Worm (Caenorhabditis elegans) whole organism, late embryonic: ENCODE results near the gene eol-1.
A peak's percentile ranks its signal among the peaks of the same experiment; 100 is the strongest.

Experiments used
- C08G9.2 ChIP-seq: sonication (generic microtip); optimal IDR thresholded peaks from 2 replicates; lab custom pipeline; 2016; ENCODE audit warnings: mild to moderate bottlenecking, missing genetic modification characterization, moderate library complexity, missing compliant biosample characterization
- C38D4.7 ChIP-seq: fragments of 200-800 bp; sonication (Bioruptor generic); optimal IDR thresholded peaks from 2 replicates; lab custom pipeline; 2018; ENCODE audit warnings: mild to moderate bottlenecking, missing genetic modification characterization, moderate library complexity, missing compliant biosample characterization
- K02D7.2 ChIP-seq: sonication (generic microtip); optimal IDR thresholded peaks from 2 replicates; lab custom pipeline; 2017; ENCODE audit warnings: mild to moderate bottlenecking, missing genetic modification characterization, missing compliant biosample characterization
- K09A11.1 ChIP-seq: sonication (generic microtip); optimal IDR thresholded peaks from 2 replicates; lab custom pipeline; 2017; ENCODE audit warnings: antibody characterized with exemption, mild to moderate bottlenecking, missing genetic modification characterization, missing compliant biosample characterization; ENCODE audit not compliant: insufficient read depth
- T23F11.4 ChIP-seq: fragments of 200-800 bp; sonication (Bioruptor generic); optimal IDR thresholded peaks from 2 replicates; lab custom pipeline; 2018; ENCODE audit warnings: mild to moderate bottlenecking, missing genetic modification characterization, missing compliant biosample characterization
- ahr-1 ChIP-seq: sonication (generic microtip); optimal IDR thresholded peaks from 2 replicates; lab custom pipeline; 2016; ENCODE audit warnings: missing genetic modification characterization, missing compliant biosample characterization
- ama-1 ChIP-seq: fragments of 150-350 bp; optimal IDR thresholded peaks from 2 replicates; lab custom pipeline; 2014
- ceh-19 ChIP-seq: fragments of 200-800 bp; sonication (Bioruptor generic); optimal IDR thresholded peaks from 2 replicates; lab custom pipeline; 2018; ENCODE audit warnings: mild to moderate bottlenecking, missing genetic modification characterization, missing compliant biosample characterization
- ceh-2 ChIP-seq: sonication (generic microtip); optimal IDR thresholded peaks from 2 replicates; lab custom pipeline; 2016; ENCODE audit warnings: missing genotype, missing genetic modification characterization, missing compliant biosample characterization
- ceh-22 ChIP-seq: sonication (generic microtip); optimal IDR thresholded peaks from 2 replicates; lab custom pipeline; 2017; ENCODE audit warnings: missing biosample characterization, missing genetic modification characterization
- ceh-24 ChIP-seq: sonication (generic microtip); optimal IDR thresholded peaks from 2 replicates; lab custom pipeline; 2016; ENCODE audit warnings: mild to moderate bottlenecking, missing genetic modification characterization, missing compliant biosample characterization
- ceh-30 ChIP-seq: fragments of 150-350 bp; optimal IDR thresholded peaks from 2 replicates; lab custom pipeline; 2014; ENCODE audit warnings: missing biosample characterization, missing genetic modification characterization
- ceh-31 ChIP-seq: sonication (generic microtip); optimal IDR thresholded peaks from 2 replicates; lab custom pipeline; 2016; ENCODE audit warnings: missing genetic modification characterization, missing compliant biosample characterization
- ceh-45 ChIP-seq: fragments of 200-800 bp; sonication (Bioruptor generic); IDR thresholded peaks from 2 replicates; pipeline ENCODE4 v1.3.6; 2022; ENCODE audit warnings: missing genetic modification reagents, missing genetic modification characterization, missing compliant biosample characterization
- dve-1 ChIP-seq: sonication (generic microtip); optimal IDR thresholded peaks from 2 replicates; lab custom pipeline; 2017; ENCODE audit warnings: antibody characterized with exemption, mild to moderate bottlenecking, missing genetic modification characterization, missing compliant biosample characterization
- elt-4 ChIP-seq: sonication (generic microtip); optimal IDR thresholded peaks from 2 replicates; lab custom pipeline; 2016; ENCODE audit warnings: missing genetic modification characterization, missing compliant biosample characterization
- eyg-1 ChIP-seq: sonication (generic microtip); optimal IDR thresholded peaks from 2 replicates; lab custom pipeline; 2016; ENCODE audit warnings: missing genotype, missing genetic modification characterization, missing compliant biosample characterization
- fkh-10 ChIP-seq: fragments of 150-350 bp; optimal IDR thresholded peaks from 2 replicates; lab custom pipeline; 2014; ENCODE audit warnings: missing biosample characterization, missing genetic modification reagents, missing genetic modification characterization
- fkh-6 ChIP-seq: sonication (generic microtip); optimal IDR thresholded peaks from 2 replicates; lab custom pipeline; 2016; ENCODE audit warnings: missing genetic modification characterization, missing compliant biosample characterization
- hlh-15 ChIP-seq: sonication (generic microtip); optimal IDR thresholded peaks from 2 replicates; lab custom pipeline; 2016; ENCODE audit warnings: missing genetic modification characterization, missing compliant biosample characterization
- lin-11 ChIP-seq: fragments of 200-800 bp; sonication (Bioruptor generic); optimal IDR thresholded peaks from 2 replicates; lab custom pipeline; 2018; ENCODE audit warnings: mild to moderate bottlenecking, missing genetic modification characterization, missing compliant biosample characterization
- madf-2 ChIP-seq: sonication (generic microtip); optimal IDR thresholded peaks from 2 replicates; lab custom pipeline; 2017; ENCODE audit warnings: missing genetic modification characterization, missing compliant biosample characterization
- mec-3 ChIP-seq: sonication (generic microtip); optimal IDR thresholded peaks from 2 replicates; lab custom pipeline; 2016; ENCODE audit warnings: borderline replicate concordance, missing genetic modification characterization, missing compliant biosample characterization
- nhr-11 ChIP-seq: fragments of 150-350 bp; optimal IDR thresholded peaks from 2 replicates; lab custom pipeline; 2014; ENCODE audit warnings: missing biosample characterization, missing genetic modification characterization
- nhr-232 ChIP-seq: sonication (generic microtip); optimal IDR thresholded peaks from 2 replicates; lab custom pipeline; 2016; ENCODE audit warnings: missing genetic modification characterization, missing compliant biosample characterization
- npax-4 ChIP-seq: sonication (generic microtip); optimal IDR thresholded peaks from 2 replicates; lab custom pipeline; 2016; ENCODE audit warnings: missing genetic modification characterization, missing compliant biosample characterization
- odd-2 ChIP-seq: sonication (generic microtip); optimal IDR thresholded peaks from 2 replicates; lab custom pipeline; 2017; ENCODE audit warnings: antibody characterized with exemption, mild to moderate bottlenecking, missing genetic modification characterization, missing compliant biosample characterization
- pag-3 ChIP-seq: sonication (generic microtip); optimal IDR thresholded peaks from 2 replicates; lab custom pipeline; 2016; ENCODE audit warnings: missing compliant biosample characterization, missing genetic modification characterization, borderline replicate concordance
- pax-1 ChIP-seq: fragments of 150-350 bp; optimal IDR thresholded peaks from 2 replicates; lab custom pipeline; 2014; ENCODE audit warnings: missing biosample characterization, missing genetic modification characterization
- pha-2 ChIP-seq: sonication (generic microtip); optimal IDR thresholded peaks from 2 replicates; lab custom pipeline; 2017; ENCODE audit warnings: mild to moderate bottlenecking, missing genetic modification characterization, missing compliant biosample characterization
- pha-4 ChIP-seq: fragments of 150-350 bp; optimal IDR thresholded peaks from 2 replicates; lab custom pipeline; 2018; ENCODE audit warnings: missing biosample characterization, missing genetic modification reagents, missing genetic modification characterization
- pqm-1 ChIP-seq: sonication (generic microtip); optimal IDR thresholded peaks from 2 replicates; lab custom pipeline; 2016; ENCODE audit warnings: missing genetic modification characterization, missing compliant biosample characterization
- pros-1 ChIP-seq: fragments of 150-350 bp; optimal IDR thresholded peaks from 2 replicates; lab custom pipeline; 2014; ENCODE audit warnings: missing biosample characterization, missing genetic modification reagents, missing genetic modification characterization
- ref-2 ChIP-seq: sonication (generic microtip); optimal IDR thresholded peaks from 2 replicates; lab custom pipeline; 2016; ENCODE audit warnings: missing genetic modification characterization, missing compliant biosample characterization
- tbx-2 ChIP-seq: sonication (generic microtip); optimal IDR thresholded peaks from 2 replicates; lab custom pipeline; 2016; ENCODE audit warnings: missing genetic modification characterization, missing compliant biosample characterization
- ttx-3 ChIP-seq: sonication (generic microtip); optimal IDR thresholded peaks from 2 replicates; lab custom pipeline; 2016; ENCODE audit warnings: missing genetic modification reagents, missing genetic modification characterization, missing compliant biosample characterization
- unc-3 ChIP-seq, 2 experiments: fragments of 200-800 bp in 1 of 2; sonication (Bioruptor generic) in 1 of 2; sonication (generic microtip) in 1 of 2; conservative IDR thresholded peaks in 1 of 2; optimal IDR thresholded peaks in 1 of 2; 2 replicates each; pipeline versions ENCODE4 v1.3.6 to Lab custom; 2016 to 2022; ENCODE audit warnings: missing compliant biosample characterization in 2 of 2, missing genetic modification characterization in 2 of 2, missing genetic modification reagents in 1 of 2
- unc-42 ChIP-seq: sonication (generic microtip); optimal IDR thresholded peaks from 2 replicates; lab custom pipeline; 2016; ENCODE audit warnings: missing genotype, missing genetic modification characterization, missing compliant biosample characterization
- unc-86 ChIP-seq: sonication (generic microtip); optimal IDR thresholded peaks from 2 replicates; lab custom pipeline; 2016; ENCODE audit warnings: missing genetic modification characterization, missing compliant biosample characterization
- zip-5 ChIP-seq: sonication (generic microtip); optimal IDR thresholded peaks from 2 replicates; lab custom pipeline; 2016; ENCODE audit warnings: missing genetic modification characterization, missing compliant biosample characterization
- ztf-16 ChIP-seq: sonication (generic microtip); optimal IDR thresholded peaks from 2 replicates; lab custom pipeline; 2017; ENCODE audit warnings: missing genetic modification characterization, missing compliant biosample characterization

The eol-1 gene

DNA sequence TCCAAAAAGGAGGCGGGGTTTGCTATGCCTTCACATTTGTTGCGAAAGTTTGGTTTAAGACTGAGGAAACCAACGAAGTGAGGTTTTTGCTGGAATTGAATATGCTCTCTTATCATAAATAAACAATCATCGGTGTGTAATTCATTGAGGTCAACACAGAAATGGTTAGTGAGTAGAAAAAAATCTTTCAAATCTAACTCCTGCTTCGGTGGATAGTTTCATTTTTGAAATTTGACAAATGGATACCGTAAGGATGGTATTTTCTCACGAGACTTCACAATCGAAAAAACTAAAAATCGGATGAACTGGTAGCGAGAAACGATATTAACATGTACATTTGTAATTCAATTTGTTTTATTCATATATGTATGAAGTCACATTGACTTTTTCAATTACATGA is at the start of gene eol-1:
eol-1 (minus strand) TSS at position 101 of the 400 bp plus-strand sequence.
- TF ChIP-seq pha-2 (tag; lab: Kevin White, UChicago) (no peak), T23F11.4 (GFP tag; lab: Kevin White, UChicago) (no peak), odd-2 (no peak), lin-11 (no peak), elt-4 (tag; lab: Kevin White, UChicago) (no peak), unc-42 (tag; lab: Kevin White, UChicago) (no peak), pax-1 (no peak), pha-4 (tag; lab: Kevin White, UChicago) (no peak), ahr-1 (no peak), nhr-11 (tag; lab: Kevin White, UChicago) (no peak), mec-3 (tag; lab: Kevin White, UChicago) (no peak)

DNA sequence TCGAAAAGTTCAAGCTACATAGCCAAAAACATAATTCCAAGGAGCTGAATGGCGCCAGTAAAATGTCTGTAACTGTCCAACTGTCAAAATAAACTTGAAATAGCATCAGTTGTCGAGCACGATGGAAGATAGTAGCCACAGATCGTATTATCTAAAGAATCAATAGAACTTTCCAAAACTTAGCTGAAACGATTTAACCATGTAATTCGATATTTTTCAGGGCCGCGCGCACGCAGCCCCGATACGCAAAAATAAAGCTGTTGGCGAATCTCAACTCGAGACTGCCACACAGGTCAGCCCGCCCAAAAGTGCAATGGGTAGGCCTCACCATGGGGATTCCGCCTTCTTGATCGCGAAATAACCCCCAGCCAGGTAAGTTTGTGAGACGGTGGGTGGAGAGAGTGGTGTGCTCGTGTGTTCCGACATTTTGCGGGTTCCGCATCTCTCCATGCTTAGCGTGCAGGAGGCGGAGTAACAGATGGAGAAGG is 47.6 kb upstream of the eol-1 start:
- no peak for TF ChIP-seq ceh-45 (GFP tag; lab: Robert Waterston, UW)
- TF ChIP-seq unc-86 (tag; lab: Kevin White, UChicago), result no peak
- TF ChIP-seq zip-5 (tag; lab: Kevin White, UChicago), result no peak
- TF ChIP-seq ama-1, result peak; percentile 76
- TF ChIP-seq unc-42 (tag; lab: Kevin White, UChicago), result no peak
- no peak for TF ChIP-seq pha-2 (tag; lab: Kevin White, UChicago)
- TF ChIP-seq, all 69 proteins: peak for 1

DNA sequence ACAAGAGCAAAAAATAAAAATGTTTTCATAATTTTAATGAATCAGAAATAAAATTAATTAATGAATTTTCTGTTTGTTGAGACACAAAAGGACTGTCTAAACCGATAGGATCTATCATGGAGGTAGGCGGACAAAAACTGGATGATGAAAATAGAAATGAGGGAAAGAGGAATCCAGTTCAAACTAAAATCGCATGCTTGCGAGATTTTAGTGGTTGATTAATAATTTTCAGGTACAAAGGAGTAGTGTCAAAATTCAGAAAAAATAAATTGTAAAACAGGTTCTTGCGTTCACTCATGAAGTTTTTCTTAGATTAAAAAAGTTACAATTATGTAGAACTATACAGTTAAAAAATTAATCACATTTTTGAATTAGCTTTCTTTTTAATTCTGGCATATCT is 46.7 kb upstream of the eol-1 start, which contains the start of gene T08G5.3:
T08G5.3 (minus strand) TSS at position 101 of the 400 bp plus-strand sequence.
- TF ChIP-seq ceh-30, result no peak
- no peak for TF ChIP-seq C38D4.7 (GFP tag; lab: Kevin White, UChicago)
- TF ChIP-seq hlh-15, result no peak
- no peak for TF ChIP-seq elt-4 (tag; lab: Kevin White, UChicago)
- TF ChIP-seq K02D7.2 (tag; lab: Kevin White, UChicago), result no peak
- no peak for TF ChIP-seq fkh-10 (GFP tag; lab: Kevin White, UChicago)
- TF ChIP-seq ceh-2 (tag; lab: Kevin White, UChicago), result no peak
- TF ChIP-seq ceh-24 (tag; lab: Kevin White, UChicago), result no peak
- TF ChIP-seq ceh-31 (tag; lab: Kevin White, UChicago), result no peak
- no peak for TF ChIP-seq ttx-3 (tag; lab: Kevin White, UChicago)
- no peak for TF ChIP-seq ztf-16 (tag; lab: Kevin White, UChicago)
- TF ChIP-seq ceh-22 (tag; lab: Kevin White, UChicago), result no peak
- TF ChIP-seq, all 69 proteins: peak for 0

DNA sequence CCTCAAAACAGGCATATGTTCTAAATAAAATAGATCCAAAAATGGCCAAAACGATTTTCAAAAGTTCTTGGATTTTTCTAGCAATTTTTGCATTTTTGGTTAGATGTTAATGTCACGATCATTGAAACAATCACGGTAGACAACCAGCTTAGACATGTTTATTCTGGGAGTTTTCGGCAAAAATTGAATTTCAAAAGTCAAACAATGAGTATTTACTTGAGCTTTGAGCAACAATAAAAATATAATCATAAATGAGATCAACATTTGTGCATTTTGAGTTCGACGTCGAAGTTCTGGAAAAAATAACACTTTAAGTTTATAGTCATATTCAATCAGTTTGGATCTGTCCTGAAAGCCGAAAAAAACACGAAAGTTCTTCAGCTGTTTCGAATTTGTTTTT is 45.5 kb upstream of the eol-1 start, which contains the start of gene T08G5.2:
T08G5.2 (minus strand) TSS at position 101 of the 400 bp plus-strand sequence.
- TF ChIP-seq madf-2 (tag; lab: Kevin White, UChicago) (no peak), fkh-6 (tag; lab: Kevin White, UChicago) (no peak), unc-3 (GFP tag; conservative IDR thresholded peaks at IDR 0.05; lab: Robert Waterston, UW) (no peak), unc-3 (tag; optimal IDR thresholded peaks at IDR 0.05; lab: Kevin White, UChicago) (no peak)

DNA sequence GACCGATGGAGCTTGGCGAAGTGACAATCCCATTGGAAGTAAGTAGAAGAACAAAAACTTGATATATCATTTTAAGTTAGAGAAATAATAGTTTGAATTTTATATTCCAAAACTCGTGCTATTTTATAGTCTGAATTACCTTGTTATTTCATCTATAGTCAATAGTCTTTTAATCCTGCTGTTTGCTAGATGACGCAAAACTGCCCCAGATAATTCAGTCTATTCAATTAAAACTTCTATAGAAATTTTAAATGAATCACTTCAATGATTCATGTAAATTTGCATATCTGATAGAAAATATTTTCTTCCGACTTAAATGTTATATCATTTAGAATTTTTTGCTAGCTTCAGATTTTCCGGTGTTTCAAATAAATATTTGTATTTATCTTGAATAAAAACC is 42.4 kb upstream of the eol-1 start, which contains the start of gene T08G5.15:
T08G5.15 (minus strand) TSS at position 101 of the 400 bp plus-strand sequence.
- no peak for TF ChIP-seq nhr-232 (tag; lab: Kevin White, UChicago)
- no peak for TF ChIP-seq eyg-1 (tag; lab: Kevin White, UChicago)
- TF ChIP-seq C38D4.7 (GFP tag; lab: Kevin White, UChicago), result no peak
- no peak for TF ChIP-seq ceh-19 (GFP tag; lab: Kevin White, UChicago)
- TF ChIP-seq pqm-1 (tag; lab: Kevin White, UChicago), result no peak
- no peak for TF ChIP-seq T23F11.4 (GFP tag; lab: Kevin White, UChicago)
- no peak for TF ChIP-seq unc-42 (tag; lab: Kevin White, UChicago)
- TF ChIP-seq ref-2 (tag; lab: Kevin White, UChicago), result no peak
- no peak for TF ChIP-seq unc-86 (tag; lab: Kevin White, UChicago)
- no peak for TF ChIP-seq K09A11.1
- TF ChIP-seq C08G9.2 (tag; lab: Kevin White, UChicago), result no peak
- no peak for TF ChIP-seq pha-2 (tag; lab: Kevin White, UChicago)
- TF ChIP-seq npax-4 (tag; lab: Kevin White, UChicago), result no peak
- TF ChIP-seq pax-1, result no peak
- no peak for TF ChIP-seq dve-1 (tag; lab: Kevin White, UChicago)
- TF ChIP-seq pros-1 (tag; lab: Kevin White, UChicago), result no peak
- TF ChIP-seq K02D7.2 (tag; lab: Kevin White, UChicago), result no peak
- TF ChIP-seq pag-3 (tag; lab: Kevin White, UChicago), result no peak
- no peak for TF ChIP-seq tbx-2
